Fruit fly (Drosophila melanogaster) whole organism, prepupa: ENCODE measurements around the gene Crz.
A peak's percentile ranks its signal among the peaks of the same experiment; 100 is the strongest.

Experiments used
- CG10631 ChIP-seq: fragments of 200-800 bp; sonication (Bioruptor generic); optimal IDR thresholded peaks from 2 replicates; lab custom pipeline; 2016; ENCODE audit warnings: missing biosample characterization, missing genetic modification characterization
- CG11294 ChIP-seq: fragments of 200-800 bp; sonication (Bioruptor generic); IDR thresholded peaks from 2 replicates; pipeline ENCODE4 v1.3.6; 2022; ENCODE audit warnings: missing biosample characterization, missing genetic modification characterization
- CG11762 ChIP-seq: fragments of 200-800 bp; sonication (Bioruptor generic); optimal IDR thresholded peaks from 3 replicates; lab custom pipeline; 2016; ENCODE audit warnings: missing biosample characterization, missing genetic modification characterization; ENCODE audit not compliant: insufficient read depth
- CG11902 ChIP-seq: fragments of 200-800 bp; sonication (Bioruptor generic); optimal IDR thresholded peaks from 3 replicates; lab custom pipeline; 2016; ENCODE audit warnings: missing biosample characterization, missing genetic modification characterization
- CG1621 ChIP-seq: fragments of 200-800 bp; sonication (Bioruptor generic); optimal IDR thresholded peaks from 3 replicates; lab custom pipeline; 2018; ENCODE audit warnings: missing biosample characterization, mild to moderate bottlenecking, missing genetic modification characterization
- CG16779 ChIP-seq: fragments of 200-800 bp; sonication (Bioruptor generic); optimal IDR thresholded peaks from 3 replicates; lab custom pipeline; 2017; ENCODE audit warnings: missing biosample characterization, mild to moderate bottlenecking, missing genetic modification characterization
- CG3032 ChIP-seq: fragments of 200-800 bp; optimal IDR thresholded peaks from 2 replicates; lab custom pipeline; 2019; ENCODE audit warnings: missing biosample characterization, mild to moderate bottlenecking, missing genetic modification characterization, moderate library complexity
- CG31627 ChIP-seq: fragments of 200-800 bp; sonication (Bioruptor generic); optimal IDR thresholded peaks from 3 replicates; lab custom pipeline; 2016; ENCODE audit warnings: missing biosample characterization, missing genetic modification characterization
- CG34406 ChIP-seq: fragments of 200-800 bp; sonication (Bioruptor generic); optimal IDR thresholded peaks from 3 replicates; lab custom pipeline; 2016; ENCODE audit warnings: missing biosample characterization, missing genetic modification characterization
- CG6163 ChIP-seq: fragments of 200-800 bp; sonication (Bioruptor generic); IDR thresholded peaks from 3 replicates; pipeline ENCODE4 v1.3.6; 2022; ENCODE audit warnings: missing biosample characterization, missing genetic modification characterization
- CG6276 ChIP-seq: fragments of 200-800 bp; sonication (Bioruptor generic); optimal IDR thresholded peaks from 2 replicates; lab custom pipeline; 2017; ENCODE audit warnings: missing biosample characterization, mild to moderate bottlenecking, missing genetic modification characterization
- CG6792 ChIP-seq: fragments of 200-800 bp; sonication (Bioruptor generic); optimal IDR thresholded peaks from 3 replicates; lab custom pipeline; 2016; ENCODE audit warnings: missing biosample characterization, missing genetic modification characterization
- CG6808 ChIP-seq: fragments of 200-800 bp; sonication (Bioruptor generic); optimal IDR thresholded peaks from 3 replicates; lab custom pipeline; 2017; ENCODE audit warnings: missing biosample characterization, missing genetic modification characterization, mild to moderate bottlenecking, moderate library complexity, missing genetic modification reagents
- CG6854 ChIP-seq: fragments of 200-800 bp; sonication (Bioruptor generic); optimal IDR thresholded peaks from 2 replicates; lab custom pipeline; 2017; ENCODE audit warnings: missing biosample characterization, mild to moderate bottlenecking, missing genetic modification characterization
- CG7368 ChIP-seq: fragments of 200-800 bp; sonication (Bioruptor generic); optimal IDR thresholded peaks from 3 replicates; lab custom pipeline; 2016; ENCODE audit warnings: missing biosample characterization, missing genetic modification characterization
- CG8119 ChIP-seq: fragments of 200-800 bp; sonication (Bioruptor generic); IDR thresholded peaks from 3 replicates; pipeline ENCODE4 v1.3.6; 2022; ENCODE audit warnings: missing biosample characterization, missing genetic modification characterization
- CG8319 ChIP-seq: fragments of 200-800 bp; sonication (Bioruptor generic); optimal IDR thresholded peaks from 3 replicates; lab custom pipeline; 2016; ENCODE audit warnings: missing biosample characterization, missing genetic modification characterization
- CG8632 ChIP-seq: fragments of 200-800 bp; sonication (Bioruptor generic); optimal IDR thresholded peaks from 3 replicates; lab custom pipeline; 2016; ENCODE audit warnings: missing biosample characterization, missing genetic modification characterization
- Eip75B ChIP-seq: fragments of 200-800 bp; sonication (Bioruptor generic); optimal IDR thresholded peaks from 3 replicates; lab custom pipeline; 2016; ENCODE audit warnings: missing biosample characterization, missing genetic modification characterization
- Eip78C ChIP-seq: fragments of 200-800 bp; sonication (Bioruptor generic); peaks from one replicate; lab custom pipeline; 2016; ENCODE audit warnings: missing biosample characterization, missing genetic modification characterization
- Eip93F ChIP-seq: fragments of 200-800 bp; sonication (Bioruptor generic); optimal IDR thresholded peaks from 2 replicates; lab custom pipeline; 2016; ENCODE audit warnings: missing biosample characterization, mild to moderate bottlenecking, missing genetic modification characterization
- Ets96B ChIP-seq: fragments of 200-800 bp; optimal IDR thresholded peaks from 2 replicates; lab custom pipeline; 2019; ENCODE audit warnings: missing biosample characterization, mild to moderate bottlenecking, missing genetic modification characterization, moderate library complexity
- Gug ChIP-seq: fragments of 200-800 bp; sonication (Bioruptor generic); IDR thresholded peaks from 2 replicates; pipeline ENCODE4 v1.3.6; 2022; ENCODE audit warnings: missing biosample characterization, missing genetic modification characterization
- Hr38 ChIP-seq: sonication (Bioruptor generic); optimal IDR thresholded peaks from 2 replicates; lab custom pipeline; 2016; ENCODE audit warnings: missing biosample characterization, missing genetic modification characterization
- Hr39 ChIP-seq: fragments of 200-800 bp; sonication (Bioruptor generic); optimal IDR thresholded peaks from 2 replicates; lab custom pipeline; 2016; ENCODE audit warnings: missing biosample characterization, missing genetic modification characterization
- Hr4 ChIP-seq: fragments of 200-800 bp; sonication (Bioruptor generic); optimal IDR thresholded peaks from 3 replicates; lab custom pipeline; 2016; ENCODE audit warnings: missing biosample characterization, missing genetic modification characterization
- Met ChIP-seq: fragments of 200-800 bp; sonication (Bioruptor generic); optimal IDR thresholded peaks from 3 replicates; lab custom pipeline; 2016; ENCODE audit warnings: missing biosample characterization, missing genetic modification characterization
- OdsH ChIP-seq: fragments of 200-800 bp; sonication (Bioruptor generic); optimal IDR thresholded peaks from 3 replicates; lab custom pipeline; 2016; ENCODE audit warnings: missing biosample characterization, missing genetic modification characterization
- Smox ChIP-seq: fragments of 200-800 bp; sonication (Bioruptor generic); optimal IDR thresholded peaks from 3 replicates; lab custom pipeline; 2016; ENCODE audit warnings: missing biosample characterization, missing genetic modification characterization
- Sox102F ChIP-seq: fragments of 200-800 bp; sonication (Bioruptor generic); optimal IDR thresholded peaks from 2 replicates; lab custom pipeline; 2016; ENCODE audit warnings: missing biosample characterization, mild to moderate bottlenecking, missing genetic modification characterization
- Sox14 ChIP-seq: fragments of 200-800 bp; sonication (Bioruptor generic); optimal IDR thresholded peaks from 3 replicates; lab custom pipeline; 2016; ENCODE audit warnings: missing biosample characterization, missing genetic modification characterization
- Sox15 ChIP-seq: fragments of 200-800 bp; sonication (Bioruptor generic); optimal IDR thresholded peaks from 3 replicates; lab custom pipeline; 2016; ENCODE audit warnings: missing biosample characterization, missing genetic modification characterization
- achi ChIP-seq: fragments of 200-800 bp; sonication (Bioruptor generic); optimal IDR thresholded peaks from 3 replicates; lab custom pipeline; 2016; ENCODE audit warnings: missing biosample characterization, missing genetic modification characterization
- acj6 ChIP-seq: fragments of 200-800 bp; sonication (Bioruptor generic); optimal IDR thresholded peaks from 3 replicates; lab custom pipeline; 2016; ENCODE audit warnings: missing biosample characterization, missing genetic modification characterization
- cyc ChIP-seq: fragments of 200-800 bp; sonication (Bioruptor generic); optimal IDR thresholded peaks from 3 replicates; lab custom pipeline; 2016; ENCODE audit warnings: missing biosample characterization, missing genetic modification characterization
- dac ChIP-seq: fragments of 200-800 bp; sonication (Bioruptor generic); optimal IDR thresholded peaks from 2 replicates; lab custom pipeline; 2017; ENCODE audit warnings: missing biosample characterization, mild to moderate bottlenecking, missing genetic modification characterization
- dsx ChIP-seq: fragments of 200-800 bp; optimal IDR thresholded peaks from 3 replicates; lab custom pipeline; 2019; ENCODE audit warnings: missing biosample characterization, mild to moderate bottlenecking, missing genetic modification characterization, moderate library complexity; ENCODE audit not compliant: poor library complexity, severe bottlenecking
- eg ChIP-seq: fragments of 200-800 bp; sonication (Bioruptor generic); IDR thresholded peaks from 3 replicates; pipeline ENCODE4 v1.3.6; 2022; ENCODE audit warnings: missing biosample characterization, missing genetic modification characterization
- fd59A ChIP-seq: fragments of 200-800 bp; sonication (Bioruptor generic); optimal IDR thresholded peaks from 2 replicates; lab custom pipeline; 2017; ENCODE audit warnings: missing biosample characterization, mild to moderate bottlenecking, missing genetic modification characterization, missing genetic modification reagents
- fkh ChIP-seq: fragments of 200-800 bp; sonication (Bioruptor generic); optimal IDR thresholded peaks from 3 replicates; lab custom pipeline; 2017; ENCODE audit warnings: missing biosample characterization, mild to moderate bottlenecking, missing genetic modification characterization, moderate library complexity
- lz ChIP-seq: fragments of 200-800 bp; sonication (Bioruptor generic); optimal IDR thresholded peaks from 3 replicates; lab custom pipeline; 2016; ENCODE audit warnings: missing biosample characterization, missing genetic modification characterization
- net ChIP-seq: fragments of 200-800 bp; sonication (Bioruptor generic); optimal IDR thresholded peaks from 3 replicates; lab custom pipeline; 2016; ENCODE audit warnings: missing biosample characterization, missing genetic modification characterization
- pdm3 ChIP-seq: fragments of 200-800 bp; sonication (Bioruptor generic); optimal IDR thresholded peaks from 3 replicates; lab custom pipeline; 2016; ENCODE audit warnings: missing biosample characterization, missing genetic modification characterization
- salr ChIP-seq, 2 experiments: fragments of 200-800 bp; sonication (Bioruptor generic); optimal IDR thresholded peaks; 3 replicates each; lab custom pipeline; 2016 to 2018; ENCODE audit warnings: missing biosample characterization in 2 of 2, missing genetic modification characterization in 2 of 2, mild to moderate bottlenecking in 1 of 2
- spab ChIP-seq: fragments of 200-800 bp; sonication (Bioruptor generic); optimal IDR thresholded peaks from 2 replicates; lab custom pipeline; 2017; ENCODE audit warnings: missing biosample characterization, mild to moderate bottlenecking, missing genetic modification characterization, missing genetic modification reagents
- svp ChIP-seq: fragments of 200-800 bp; sonication (Bioruptor generic); peaks from one replicate; lab custom pipeline; 2016; ENCODE audit warnings: missing biosample characterization, missing genetic modification characterization
- topi ChIP-seq: fragments of 200-800 bp; sonication (Bioruptor generic); optimal IDR thresholded peaks from 3 replicates; lab custom pipeline; 2016; ENCODE audit warnings: missing biosample characterization, missing genetic modification characterization
- vri ChIP-seq: fragments of 200-800 bp; sonication (Bioruptor generic); optimal IDR thresholded peaks from 3 replicates; lab custom pipeline; 2016; ENCODE audit warnings: missing biosample characterization, mild to moderate bottlenecking, missing genetic modification characterization

Gene Crz

dm6 chr3R:14356619-14357018, 42.0 kb downstream of the Crz start (continued):
- TF ChIP-seq Met (GFP tag; lab: Kevin White, UChicago) (peak; percentile 61), CG1621 (tag; lab: Kevin White, UChicago) (peak; percentile 53), CG11902 (GFP tag; lab: Kevin White, UChicago) (peak; percentile 40), CG6808 (peak; percentile 58), eg (GFP tag; lab: Robert Waterston, UW) (peak; percentile 66; the same call in 2 of the 3 replicates), CG16779 (tag; lab: Kevin White, UChicago) (no peak), Sox102F (GFP tag; lab: Kevin White, UChicago) (peak; percentile 51), CG8632 (GFP tag; lab: Kevin White, UChicago) (peak; percentile 30), achi (GFP tag; lab: Kevin White, UChicago) (peak; percentile 50), CG34406 (GFP tag; lab: Kevin White, UChicago) (peak; percentile 30)
- TF ChIP-seq, all 60 proteins: peak for 46

- TF ChIP-seq CG16779 (tag; lab: Kevin White, UChicago) (no peak), Ets96B (tag; lab: Kevin White, UChicago) (peak; percentile 69), CG6792 (GFP tag; lab: Kevin White, UChicago) (peak; percentile 20), achi (GFP tag; lab: Kevin White, UChicago) (peak; percentile 60), CG11902 (GFP tag; lab: Kevin White, UChicago) (peak; percentile 62), topi (GFP tag; lab: Kevin White, UChicago) (peak; percentile 69), CG6854 (GFP tag; lab: Kevin White, UChicago) (peak; percentile 1), CG34406 (GFP tag; lab: Kevin White, UChicago) (peak; percentile 47), acj6 (GFP tag; lab: Kevin White, UChicago) (peak; percentile 65), CG8119 (GFP tag; lab: Robert Waterston, UW) (peak; percentile 57; the same call in 2 of the 3 replicates), Eip93F (GFP tag; lab: Kevin White, UChicago) (no peak), CG10631 (peak; percentile 53), dac (GFP tag; lab: Kevin White, UChicago) (no peak), CG6163 (GFP tag; lab: Robert Waterston, UW) (peak; percentile 73), spab (GFP tag; lab: Kevin White, UChicago) (peak; percentile 60), lz (GFP tag; lab: Kevin White, UChicago) (peak; percentile 50), CG11294 (GFP tag; lab: Robert Waterston, UW) (no peak), Sox15 (GFP tag; lab: Kevin White, UChicago) (no peak), CG31627 (GFP tag; lab: Kevin White, UChicago) (peak; percentile 73), Hr4 (GFP tag; lab: Kevin White, UChicago) (peak; percentile 64), CG7368 (peak; percentile 58), Gug (GFP tag; lab: Robert Waterston, UW) (peak; percentile 61; the same call in 1 of the 2 replicates), CG6808 (peak; percentile 62), CG11762 (GFP tag; lab: Kevin White, UChicago) (peak; percentile 27), pdm3 (GFP tag; lab: Kevin White, UChicago) (peak; percentile 69), CG8319 (peak; percentile 48), CG1621 (tag; lab: Kevin White, UChicago) (peak; percentile 20), Met (GFP tag; lab: Kevin White, UChicago) (peak; percentile 72), CG6276 (GFP tag; lab: Kevin White, UChicago) (peak; percentile 23), dsx (GFP tag; lab: Kevin White, UChicago) (peak; percentile 74), Sox102F (GFP tag; lab: Kevin White, UChicago) (peak; percentile 60), vri (GFP tag; lab: Kevin White, UChicago) (peak; percentile 35), salr (GFP tag; optimal IDR thresholded peaks at IDR 0.05; lab: Kevin White, UChicago) (peak in 1 of 2 experiments; percentile 6), Eip75B (peak; percentile 63), Hr38 (no peak), Sox14 (peak; percentile 53), svp (GFP tag; lab: Kevin White, UChicago) (peak; percentile 85), Smox (peak; percentile 51), CG8632 (GFP tag; lab: Kevin White, UChicago) (peak; percentile 42), Hr39 (peak; percentile 71), fkh (GFP tag; lab: Kevin White, UChicago) (no peak), cyc (GFP tag; lab: Kevin White, UChicago) (peak; percentile 75), net (GFP tag; lab: Kevin White, UChicago) (peak; percentile 34), fd59A (GFP tag; lab: Kevin White, UChicago) (peak; percentile 42), OdsH (GFP tag; lab: Kevin White, UChicago) (peak; percentile 64), Eip78C (GFP tag; lab: Kevin White, UChicago) (peak; percentile 88), CG3032 (tag; lab: Kevin White, UChicago) (peak; percentile 60)
These were observed 42.8 kb downstream of the Crz start for dm6 chr3R:14357405-14357804.
